Worm (Caenorhabditis elegans): ENCODE data around the gene srj-1.

- TF ChIP-seq lin-39 (tag; optimal IDR thresholded peaks at IDR 0.05) (no peak), nhr-237 (tag; optimal IDR thresholded peaks at IDR 0.05) (no peak), ZK546.5 (tag; optimal IDR thresholded peaks at IDR 0.05) (no peak), ZK337.2 (GFP tag; IDR thresholded peaks at IDR 0.05) (no peak), zip-2 (tag; optimal IDR thresholded peaks at IDR 0.05) (no peak), nhr-28 (tag; optimal IDR thresholded peaks at IDR 0.05) (no peak), attf-4 (tag; optimal IDR thresholded peaks at IDR 0.05) (no peak), fkh-10 (GFP tag; optimal IDR thresholded peaks at IDR 0.05) (no peak), lin-15B (tag; optimal IDR thresholded peaks at IDR 0.05) (no peak)
Observed at ce11 chrIV:11945621-11946020, 19.6 kb downstream of the srj-1 start, which contains the start of gene ZK829.3.
